Worm (Caenorhabditis elegans): ENCODE data around the gene slc-17.7.

- no peak for TF ChIP-seq ceh-48 (tag; optimal IDR thresholded peaks at IDR 0.05)
- TF ChIP-seq T23F11.4 (GFP tag; optimal IDR thresholded peaks at IDR 0.05): no peak
- no peak for TF ChIP-seq sdc-2 (tag; optimal IDR thresholded peaks at IDR 0.05)
- no peak for TF ChIP-seq tbx-2 (tag; optimal IDR thresholded peaks at IDR 0.05)
- TF ChIP-seq ets-4 (tag; optimal IDR thresholded peaks at IDR 0.05): no peak
- TF ChIP-seq ahr-1 (tag; optimal IDR thresholded peaks at IDR 0.05): no peak
- TF ChIP-seq fkh-10 (GFP tag; optimal IDR thresholded peaks at IDR 0.05): no peak
- TF ChIP-seq pros-1 (tag; optimal IDR thresholded peaks at IDR 0.05): no peak
These were observed 5.5 kb upstream of the slc-17.7 start for ce11 chrV:9271835-9272234.

All from whole organism, late embryonic.